Fruit fly (Drosophila melanogaster): ENCODE data around the gene mtg.

Gene mtg

DNA sequence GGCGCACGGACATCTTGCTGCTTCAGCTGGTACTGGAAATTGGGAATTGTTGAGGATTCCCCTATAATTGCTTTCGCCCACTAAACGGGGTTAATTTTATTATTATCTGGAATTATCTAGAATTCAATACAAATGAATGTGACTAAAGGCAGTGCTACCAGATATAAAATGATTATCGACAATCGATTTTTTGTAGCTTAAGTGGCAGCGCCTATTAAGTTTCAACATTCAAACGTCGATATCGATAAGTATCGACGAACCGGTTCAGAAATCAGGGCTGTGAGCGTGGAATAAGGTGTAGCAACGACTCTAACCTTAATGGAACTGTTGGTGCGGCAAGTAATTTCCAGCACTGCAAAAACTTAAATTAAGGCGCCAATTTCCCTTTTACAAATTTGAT, 54.8 kb downstream of the mtg start, which contains the start of gene Sgt1 (continued):
- TF ChIP-seq Abd-B (GFP tag; optimal IDR thresholded peaks at IDR 0.05) (no peak), dysf (GFP tag; IDR thresholded peaks at IDR 0.05) (no peak), BEAF-32 (GFP tag; optimal IDR thresholded peaks at IDR 0.05) (peak; percentile 78), dati (GFP tag; IDR thresholded peaks at IDR 0.05) (no peak), CG6254 (GFP tag; optimal IDR thresholded peaks at IDR 0.05) (no peak), CG7271 (tag; optimal IDR thresholded peaks at IDR 0.05) (no peak), Usf (GFP tag; optimal IDR thresholded peaks at IDR 0.05) (no peak), CG18764 (GFP tag; optimal IDR thresholded peaks at IDR 0.05) (no peak), CG12744 (GFP tag; optimal IDR thresholded peaks at IDR 0.05) (peak; percentile 11), Pdp1 (GFP tag; optimal IDR thresholded peaks at IDR 0.05) (peak in 1 of 2 experiments; percentile 37), bab2 (GFP tag; optimal IDR thresholded peaks at IDR 0.05) (peak; percentile 41), repo (GFP tag; optimal IDR thresholded peaks at IDR 0.05) (peak; percentile 40), kni (GFP tag; optimal IDR thresholded peaks at IDR 0.05) (no peak), zf30C (GFP tag; optimal IDR thresholded peaks at IDR 0.05) (no peak), CG32767 (GFP tag; IDR thresholded peaks at IDR 0.05) (no peak), ham (GFP tag; IDR thresholded peaks at IDR 0.05) (no peak), gro (GFP tag; optimal IDR thresholded peaks at IDR 0.05) (peak; percentile 79), CG34422 (GFP tag; IDR thresholded peaks at IDR 0.05) (no peak), MESR4 (GFP tag; optimal IDR thresholded peaks at IDR 0.05) (peak; percentile 94), grn (GFP tag; optimal IDR thresholded peaks at IDR 0.05) (no peak), CG2202 (tag; optimal IDR thresholded peaks at IDR 0.05) (no peak), CG17829 (tag; optimal IDR thresholded peaks at IDR 0.05) (peak; percentile 63), Ravus (GFP tag; IDR thresholded peaks at IDR 0.05) (no peak), prd (optimal IDR thresholded peaks at IDR 0.05) (no peak), prd (GFP tag; IDR thresholded peaks at IDR 0.05) (no peak), CG8944 (GFP tag; optimal IDR thresholded peaks at IDR 0.05) (peak; percentile 33), p53 (GFP tag; optimal IDR thresholded peaks at IDR 0.05) (peak; percentile 22), toy (GFP tag; IDR thresholded peaks at IDR 0.05) (no peak), cwo (GFP tag; optimal IDR thresholded peaks at IDR 0.05) (no peak), CG5953 (GFP tag; IDR thresholded peaks at IDR 0.05) (no peak; the same call in 1 of the 2 replicates), slbo (GFP tag; IDR thresholded peaks at IDR 0.05) (peak; percentile 71), Dfd (GFP tag; optimal IDR thresholded peaks at IDR 0.05) (no peak), CG16863 (GFP tag; optimal IDR thresholded peaks at IDR 0.05) (peak; percentile 48), ssp (GFP tag; IDR thresholded peaks at IDR 0.05) (no peak), ci (GFP tag; IDR thresholded peaks at IDR 0.05) (no peak), CG18599 (GFP tag; optimal IDR thresholded peaks at IDR 0.05) (no peak), knrl (GFP tag; IDR thresholded peaks at IDR 0.05; ENCODE audit: partially characterized antibody) (peak; percentile 74), pfk (GFP tag; optimal IDR thresholded peaks at IDR 0.05) (no peak), kah (GFP tag; optimal IDR thresholded peaks at IDR 0.05) (no peak), tap (tag; optimal IDR thresholded peaks at IDR 0.05) (no peak), sens (GFP tag) (peak; percentile 91), Drgx (GFP tag; IDR thresholded peaks at IDR 0.05) (no peak), CG11398 (GFP tag; optimal IDR thresholded peaks at IDR 0.05) (no peak), CG13287 (GFP tag; IDR thresholded peaks at IDR 0.05; ENCODE audit: partially characterized antibody) (peak; percentile 85), jigr1 (GFP tag; IDR thresholded peaks at IDR 0.05) (no peak), CG6689 (GFP tag; IDR thresholded peaks at IDR 0.05) (no peak), Eip74EF (GFP tag; optimal IDR thresholded peaks at IDR 0.05) (no peak), zen2 (GFP tag; IDR thresholded peaks at IDR 0.05; ENCODE audit: partially characterized antibody) (peak; percentile 64; the same call in 1 of the 3 replicates), CG1602 (GFP tag; optimal IDR thresholded peaks at IDR 0.05) (no peak), Hand (GFP tag; optimal IDR thresholded peaks at IDR 0.05) (no peak), tin (GFP tag; optimal IDR thresholded peaks at IDR 0.05) (peak; percentile 23), CG1832 (GFP tag; optimal IDR thresholded peaks at IDR 0.05) (no peak)

Measured in whole organism, embryonic.